Worm (Caenorhabditis elegans): Measurements from ENCODE around the gene dpyd-1.

DNA sequence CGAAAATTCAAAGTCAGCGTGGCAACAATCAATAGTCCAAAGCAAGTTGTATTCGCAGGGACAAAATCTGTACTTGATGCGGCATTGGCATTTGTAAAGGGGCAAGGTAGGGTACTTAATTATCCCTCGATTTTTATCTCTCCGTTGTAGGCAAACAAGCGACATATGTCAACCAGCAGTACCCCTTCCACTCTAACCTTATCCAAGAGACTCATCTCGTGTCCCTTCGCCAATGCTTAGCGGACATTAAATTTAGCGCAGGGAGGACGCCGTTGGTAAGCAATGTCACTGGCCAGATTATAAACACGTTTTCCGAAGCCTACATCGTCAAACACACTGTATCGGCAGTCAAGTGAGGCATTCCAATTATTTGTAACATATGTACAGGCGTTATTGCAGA lies 38.3 kb upstream of the dpyd-1 start:
- TF ChIP-seq Y95B8A.8 (GFP tag; IDR thresholded peaks at IDR 0.05) (0 out of 2 replicates have a peak, but pooled peaks have one; percentile 53), unc-62 (GFP tag; optimal IDR thresholded peaks at IDR 0.05) (peak; percentile 83), ama-1 (optimal IDR thresholded peaks at IDR 0.05) (no peak), ama-1 (GFP tag; optimal IDR thresholded peaks at IDR 0.05) (no peak), F23B12.7 (tag; optimal IDR thresholded peaks at IDR 0.05; ENCODE audit: insufficient read depth) (no peak), ztf-22 (GFP tag; optimal IDR thresholded peaks at IDR 0.05) (peak; percentile 72), dpff-1 (tag; optimal IDR thresholded peaks at IDR 0.05) (peak; percentile 85), chd-7 (tag; optimal IDR thresholded peaks at IDR 0.05) (peak; percentile 96), nhr-90 (tag; optimal IDR thresholded peaks at IDR 0.05) (peak; percentile 93), hlh-12 (tag; optimal IDR thresholded peaks at IDR 0.05) (no peak), efl-1 (GFP tag; optimal IDR thresholded peaks at IDR 0.05) (no peak), dox-1 (GFP tag; IDR thresholded peaks at IDR 0.05) (peak; percentile 99), Y53F4B.3 (GFP tag; IDR thresholded peaks at IDR 0.05) (no peak)

Measured in whole organism, young adult.